Fruit fly (Drosophila melanogaster): ENCODE results near the gene Taf13.
A peak's percentile ranks its signal among the peaks of the same experiment; 100 is the strongest.

Taf13 gene

DNA sequence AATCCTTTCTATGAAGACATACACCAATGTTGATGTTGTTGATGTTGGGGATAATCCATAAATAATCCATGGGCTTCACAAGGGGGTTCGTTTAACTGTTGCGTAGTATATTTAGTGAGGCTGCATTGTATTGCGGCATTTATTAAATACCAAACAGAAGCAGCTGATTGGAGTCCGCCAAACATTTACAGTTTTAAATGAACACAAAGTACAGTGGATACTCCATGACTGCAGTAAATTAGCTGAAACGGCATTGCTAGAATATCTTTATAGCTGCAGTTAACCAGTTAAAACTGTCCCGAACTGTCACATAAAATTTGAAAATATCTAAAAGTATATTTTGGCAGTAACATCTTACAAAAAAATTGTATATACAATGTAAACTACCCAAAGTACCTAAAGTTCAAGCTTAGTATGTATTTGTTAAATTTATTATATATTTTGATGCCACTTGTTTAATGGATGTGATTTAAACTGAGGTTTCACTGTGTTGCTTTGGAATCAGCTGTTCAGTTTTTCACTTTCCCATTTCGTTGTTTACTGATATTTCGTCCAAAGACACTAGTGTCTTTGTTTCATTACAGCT lies 2.5 kb downstream of the Taf13 start, which contains the start of the genes CG10747 and Pyroxd1 (continued):
- TF ChIP-seq Bgb (GFP tag; IDR thresholded peaks at IDR 0.05; ENCODE audit: partially characterized antibody) (peak; percentile 11; the same call in 1 of the 2 replicates), seq (GFP tag; IDR thresholded peaks at IDR 0.05) (peak; percentile 96), CG3847 (GFP tag; IDR thresholded peaks at IDR 0.05) (peak; percentile 97), Sry-δ (GFP tag; optimal IDR thresholded peaks at IDR 0.05) (peak; percentile 57), Ets65A (GFP tag) (peak; percentile 99), MBD-R2 (GFP tag; IDR thresholded peaks at IDR 0.05) (peak; percentile 85), en (GFP tag; optimal IDR thresholded peaks at IDR 0.05) (peak; percentile 84), CG12219 (GFP tag; optimal IDR thresholded peaks at IDR 0.05) (peak; percentile 96), CG11085 (GFP tag; IDR thresholded peaks at IDR 0.05) (peak; percentile 89), NFAT (GFP tag; IDR thresholded peaks at IDR 0.05) (peak; percentile 94), Adf1 (GFP tag; IDR thresholded peaks at IDR 0.05) (peak; percentile 83), CG18262 (tag; optimal IDR thresholded peaks at IDR 0.05) (peak; percentile 96), eve (GFP tag; optimal IDR thresholded peaks at IDR 0.05) (no peak), nerfin-2 (GFP tag; IDR thresholded peaks at IDR 0.05; ENCODE audit: partially characterized antibody) (no peak), dmrt11E (tag; optimal IDR thresholded peaks at IDR 0.05) (peak; percentile 93), hbn (GFP tag; IDR thresholded peaks at IDR 0.05; ENCODE audit: partially characterized antibody) (no peak), CG1603 (tag; optimal IDR thresholded peaks at IDR 0.05) (peak; percentile 86), GATAe (GFP tag; conservative IDR thresholded peaks at IDR 0.05) (peak; percentile 74; the same call in 1 of the 2 replicates), sob (GFP tag; IDR thresholded peaks at IDR 0.05) (peak; percentile 97), CG11696 (GFP tag; IDR thresholded peaks at IDR 0.05) (peak; percentile 80), mam (GFP tag; optimal IDR thresholded peaks at IDR 0.05) (peak; percentile 97), crp (GFP tag; optimal IDR thresholded peaks at IDR 0.05) (peak; percentile 88 to 96), CG15479 (GFP tag; optimal IDR thresholded peaks at IDR 0.05) (peak; percentile 67), CG11398 (GFP tag; optimal IDR thresholded peaks at IDR 0.05) (peak; percentile 87), trem (tag; optimal IDR thresholded peaks at IDR 0.05) (peak; percentile 91), CG18764 (GFP tag; optimal IDR thresholded peaks at IDR 0.05) (peak; percentile 91), Dbx (GFP tag; IDR thresholded peaks at IDR 0.05) (peak; percentile 96), hkb (optimal IDR thresholded peaks at IDR 0.05) (no peak), hkb (GFP tag; IDR thresholded peaks at IDR 0.05) (peak; percentile 96), sisA (GFP tag; IDR thresholded peaks at IDR 0.05) (peak; percentile 96), gcm2 (GFP tag; optimal IDR thresholded peaks at IDR 0.05) (peak; percentile 92), gem (tag; optimal IDR thresholded peaks at IDR 0.05) (peak; percentile 98), wor (GFP tag; IDR thresholded peaks at IDR 0.05) (peak; percentile 94), HLHmδ (GFP tag; optimal IDR thresholded peaks at IDR 0.05) (no peak), CG34224 (GFP tag; IDR thresholded peaks at IDR 0.05; ENCODE audit: partially characterized antibody) (no peak), Trl (optimal IDR thresholded peaks at IDR 0.05) (no peak), Trl (GFP tag; optimal IDR thresholded peaks at IDR 0.05) (peak; percentile 95), usp (GFP tag; optimal IDR thresholded peaks at IDR 0.05) (no peak), Poxn (GFP tag; IDR thresholded peaks at IDR 0.05) (peak; percentile 91), sug (tag; optimal IDR thresholded peaks at IDR 0.05) (peak; percentile 97), HLH3B (GFP tag; IDR thresholded peaks at IDR 0.05) (peak; percentile 93), CG8944 (GFP tag; optimal IDR thresholded peaks at IDR 0.05) (peak; percentile 94), Vsx1 (GFP tag; optimal IDR thresholded peaks at IDR 0.05) (peak; percentile 97), CG12391 (tag; optimal IDR thresholded peaks at IDR 0.05) (peak; percentile 98), Gug (GFP tag; IDR thresholded peaks at IDR 0.05) (peak; percentile 97), HHEX (GFP tag; optimal IDR thresholded peaks at IDR 0.05) (peak; percentile 94), CG15514 (GFP tag; optimal IDR thresholded peaks at IDR 0.05) (peak; percentile 89), emc (GFP tag; optimal IDR thresholded peaks at IDR 0.05) (peak; percentile 83), CG16813 (GFP tag; IDR thresholded peaks at IDR 0.05; ENCODE audit: partially characterized antibody) (no peak), her (GFP tag; optimal IDR thresholded peaks at IDR 0.05) (peak; percentile 89), fru (optimal IDR thresholded peaks at IDR 0.05) (no peak)
